Worm (Caenorhabditis elegans) whole organism, young adult: ENCODE data around the gene F15E6.10.

Source experiments
- ama-1 ChIP-seq, 3 experiments: fragments of 150-350 bp in 1 of 3; sonication (generic microtip) in 2 of 3; optimal IDR thresholded peaks; 2 replicates each; lab custom pipeline; 2014 to 2018; ENCODE audit warnings: missing biosample characterization in 2 of 3, missing genetic modification characterization in 2 of 3, missing genetic modification reagents in 2 of 3
- ceh-40 ChIP-seq: fragments of 200-800 bp; sonication (Bioruptor generic); IDR thresholded peaks from 2 replicates; pipeline ENCODE4 v1.3.6; 2022; ENCODE audit warnings: missing genetic modification characterization, missing compliant biosample characterization
- dpl-1 ChIP-seq: fragments of 150-350 bp; optimal IDR thresholded peaks from 2 replicates; lab custom pipeline; 2014; ENCODE audit warnings: missing biosample characterization, missing genetic modification reagents, missing genetic modification characterization
- hlh-12 ChIP-seq: sonication (generic microtip); optimal IDR thresholded peaks from 2 replicates; lab custom pipeline; 2016; ENCODE audit warnings: missing genetic modification characterization, missing compliant biosample characterization
- hsf-1 ChIP-seq: fragments of 200-800 bp; sonication (Bioruptor generic); IDR thresholded peaks from 2 replicates; pipeline ENCODE4 v1.3.6; 2022; ENCODE audit warnings: missing genetic modification reagents, missing genetic modification characterization, missing compliant biosample characterization
- lin-54 ChIP-seq: fragments of 200-800 bp; sonication (Bioruptor generic); optimal IDR thresholded peaks from 2 replicates; lab custom pipeline; 2018; ENCODE audit warnings: mild to moderate bottlenecking, missing genetic modification characterization, missing compliant biosample characterization
- pha-4 ChIP-seq: fragments of 150-350 bp; sonication (generic microtip); optimal IDR thresholded peaks from 2 replicates; lab custom pipeline; 2014; ENCODE audit warnings: missing biosample characterization, missing genetic modification reagents, missing genetic modification characterization
- sptf-2 ChIP-seq: fragments of 200-800 bp; sonication (Bioruptor generic); optimal IDR thresholded peaks from 2 replicates; lab custom pipeline; 2018; ENCODE audit warnings: mild to moderate bottlenecking, missing genetic modification characterization, missing compliant biosample characterization
- ztf-22 ChIP-seq: fragments of 200-800 bp; sonication (Bioruptor generic); optimal IDR thresholded peaks from 2 replicates; lab custom pipeline; 2018; ENCODE audit warnings: mild to moderate bottlenecking, missing genetic modification characterization, moderate library complexity, missing compliant biosample characterization
- ztf-25 ChIP-seq: fragments of 200-800 bp; sonication (Bioruptor generic); IDR thresholded peaks from 2 replicates; pipeline ENCODE4 v1.3.6; 2022; ENCODE audit warnings: missing genetic modification reagents, missing genetic modification characterization, missing compliant biosample characterization

DNA sequence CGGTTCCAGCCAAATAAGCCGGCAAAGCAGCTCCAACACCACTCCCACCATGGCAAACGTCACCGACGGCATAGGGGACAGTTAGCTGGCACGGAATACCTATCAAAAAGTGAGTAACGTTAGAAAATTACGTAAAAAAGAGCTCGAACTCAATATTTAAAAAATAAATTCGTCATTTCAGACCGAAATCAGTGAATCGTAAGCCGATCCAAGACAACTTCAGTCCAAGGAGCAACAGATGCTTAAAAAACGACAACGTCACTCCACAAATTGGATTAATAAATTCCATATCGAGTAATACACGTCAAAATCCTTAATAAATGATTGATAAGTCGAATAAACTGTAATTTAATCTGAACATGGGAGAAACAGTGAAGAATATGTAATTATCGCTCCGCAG, 13.6 kb downstream of the F15E6.10 start:
- TF ChIP-seq lin-54 (GFP tag; lab: Kevin White, UChicago) (no peak), ceh-40 (GFP tag; lab: Robert Waterston, UW) (no peak), hlh-12 (tag; lab: Kevin White, UChicago) (no peak), sptf-2 (GFP tag; lab: Kevin White, UChicago) (no peak), dpl-1 (GFP tag; lab: Kevin White, UChicago) (no peak), ztf-22 (GFP tag; lab: Kevin White, UChicago) (no peak), ama-1 (optimal IDR thresholded peaks at IDR 0.05; lab: Kevin White, UChicago) (no peak), ama-1 (GFP tag; optimal IDR thresholded peaks at IDR 0.05; lab: Kevin White, UChicago) (no peak), hsf-1 (GFP tag; lab: Robert Waterston, UW) (no peak), ztf-25 (GFP tag; lab: Robert Waterston, UW) (no peak), pha-4 (tag; lab: Kevin White, UChicago) (no peak)
